Fruit fly (Drosophila melanogaster): ENCODE measurements around the gene CG14720.

- TF ChIP-seq CTCF (optimal IDR thresholded peaks at IDR 0.05), result no peak
- no peak for TF ChIP-seq CG8478 (optimal IDR thresholded peaks at IDR 0.05)
These were observed 21.6 kb upstream of the CG14720 start, which contains the start of gene CG6908 for dm6 chr3R:11689900-11690299.
